Worm (Caenorhabditis elegans) whole organism, L4 larva: Measurements from ENCODE around the gene nspe-5.

Source experiments
- D1046.2 ChIP-seq: fragments of 200-800 bp; sonication (Bioruptor generic); IDR thresholded peaks from 2 replicates; pipeline ENCODE4 v1.3.6; 2022; ENCODE audit warnings: missing genetic modification characterization, missing compliant biosample characterization
- F10B5.3 ChIP-seq: sonication (generic microtip); optimal IDR thresholded peaks from 2 replicates; lab custom pipeline; 2016; ENCODE audit warnings: mild to moderate bottlenecking, missing genetic modification characterization, missing compliant biosample characterization
- F37D6.2 ChIP-seq: sonication (generic microtip); optimal IDR thresholded peaks from 2 replicates; lab custom pipeline; 2016; ENCODE audit warnings: mild to moderate bottlenecking, missing genetic modification characterization, missing compliant biosample characterization
- T20F7.1 ChIP-seq: fragments of 200-800 bp; sonication (Bioruptor generic); optimal IDR thresholded peaks from 2 replicates; lab custom pipeline; 2018; ENCODE audit warnings: mild to moderate bottlenecking, missing genetic modification characterization, missing compliant biosample characterization
- Y48G9A.11 ChIP-seq: fragments of 200-800 bp; sonication (Bioruptor generic); IDR thresholded peaks from 2 replicates; pipeline ENCODE4 v1.3.6; 2022; ENCODE audit warnings: missing genetic modification reagents, missing genetic modification characterization, missing compliant biosample characterization
- Y75B8A.6 ChIP-seq: fragments of 200-800 bp; sonication (Bioruptor generic); IDR thresholded peaks from 2 replicates; pipeline ENCODE4 v1.3.6; 2022; ENCODE audit warnings: missing genetic modification reagents, missing genetic modification characterization, missing compliant biosample characterization
- ZK337.2 ChIP-seq: fragments of 200-800 bp; sonication (Bioruptor generic); IDR thresholded peaks from 2 replicates; pipeline ENCODE4 v1.3.6; 2022; ENCODE audit warnings: missing genetic modification reagents, missing genetic modification characterization, missing compliant biosample characterization
- aha-1 ChIP-seq: fragments of 150-350 bp; peaks from one replicate; lab custom pipeline; 2014; ENCODE audit warnings: missing biosample characterization, missing genetic modification characterization
- ceh-44 ChIP-seq: fragments of 200-800 bp; sonication (Bioruptor generic); IDR thresholded peaks from 2 replicates; pipeline ENCODE4 v1.3.6; 2022; ENCODE audit warnings: missing genetic modification reagents, missing genetic modification characterization, missing compliant biosample characterization
- daf-19 ChIP-seq: fragments of 200-800 bp; sonication (Bioruptor generic); conservative IDR thresholded peaks from 2 replicates; pipeline ENCODE4 v1.3.6; 2022; ENCODE audit warnings: missing genetic modification characterization, missing compliant biosample characterization
- dmd-8 ChIP-seq: fragments of 200-800 bp; sonication (Bioruptor generic); IDR thresholded peaks from 2 replicates; pipeline ENCODE4 v1.3.6; 2022; ENCODE audit warnings: missing genetic modification characterization, missing compliant biosample characterization
- dmd-9 ChIP-seq: fragments of 200-800 bp; sonication (Bioruptor generic); IDR thresholded peaks from 2 replicates; pipeline ENCODE4 v1.3.6; 2022; ENCODE audit warnings: missing genetic modification reagents, missing genetic modification characterization, missing compliant biosample characterization
- egl-43 ChIP-seq: fragments of 200-800 bp; sonication (Bioruptor generic); IDR thresholded peaks from 2 replicates; pipeline ENCODE4 v1.3.6; 2022; ENCODE audit warnings: missing genetic modification reagents, missing genetic modification characterization, missing compliant biosample characterization
- fkh-10 ChIP-seq: fragments of 150-350 bp; optimal IDR thresholded peaks from 2 replicates; lab custom pipeline; 2014; ENCODE audit warnings: missing biosample characterization, missing genetic modification reagents, missing genetic modification characterization
- fos-1 ChIP-seq: fragments of 150-350 bp; optimal IDR thresholded peaks from 2 replicates; lab custom pipeline; 2014; ENCODE audit warnings: missing biosample characterization, missing genetic modification characterization
- gei-8 ChIP-seq: fragments of 200-800 bp; sonication (Bioruptor generic); optimal IDR thresholded peaks from 2 replicates; lab custom pipeline; 2018; ENCODE audit warnings: mild to moderate bottlenecking, missing genetic modification characterization, missing compliant biosample characterization
- hif-1 ChIP-seq, 2 experiments: sonication (generic microtip); optimal IDR thresholded peaks; 2 replicates each; lab custom pipeline; 2016 to 2017; ENCODE audit warnings: missing compliant biosample characterization in 2 of 2, missing genetic modification characterization in 2 of 2, missing genetic modification reagents in 2 of 2, missing genotype in 2 of 2, mild to moderate bottlenecking in 1 of 2
- hmg-1.1 ChIP-seq: fragments of 200-800 bp; sonication (Bioruptor generic); IDR thresholded peaks from 2 replicates; pipeline ENCODE4 v1.3.6; 2022; ENCODE audit warnings: missing genetic modification reagents, missing genetic modification characterization, missing compliant biosample characterization
- jun-1 ChIP-seq: fragments of 150-350 bp; optimal IDR thresholded peaks from 2 replicates; lab custom pipeline; 2014; ENCODE audit warnings: missing biosample characterization, missing genetic modification reagents, missing genetic modification characterization
- lin-1 ChIP-seq: fragments of 200-800 bp; sonication (Bioruptor generic); IDR thresholded peaks from 2 replicates; pipeline ENCODE4 v1.3.6; 2022; ENCODE audit warnings: missing genetic modification reagents, missing genetic modification characterization, missing compliant biosample characterization
- lin-13 ChIP-seq: fragments of 150-350 bp; optimal IDR thresholded peaks from 2 replicates; lab custom pipeline; 2014; ENCODE audit warnings: missing biosample characterization, missing genetic modification reagents, missing genetic modification characterization
- lin-38 ChIP-seq: fragments of 200-800 bp; sonication (Bioruptor generic); IDR thresholded peaks from 2 replicates; pipeline ENCODE4 v1.3.6; 2022; ENCODE audit warnings: missing genetic modification reagents, missing genetic modification characterization, missing compliant biosample characterization
- lin-39 ChIP-seq: fragments of 150-350 bp; optimal IDR thresholded peaks from 2 replicates; lab custom pipeline; 2014; ENCODE audit warnings: missing biosample characterization, missing genetic modification reagents, missing genetic modification characterization
- madf-9 ChIP-seq: fragments of 200-800 bp; sonication (Bioruptor generic); conservative IDR thresholded peaks from 2 replicates; pipeline ENCODE4 v1.3.6; 2022; ENCODE audit warnings: missing genetic modification reagents, missing genetic modification characterization, missing compliant biosample characterization
- mep-1 ChIP-seq: fragments of 150-350 bp; sonication (generic microtip); optimal IDR thresholded peaks from 3 replicates; lab custom pipeline; 2014; ENCODE audit warnings: missing biosample characterization, missing genetic modification characterization
- mes-2 ChIP-seq: sonication (generic microtip); optimal IDR thresholded peaks from 2 replicates; lab custom pipeline; 2016; ENCODE audit warnings: missing genotype, mild to moderate bottlenecking, missing genetic modification characterization, missing compliant biosample characterization; ENCODE audit not compliant: poor library complexity, severe bottlenecking
- nhr-25 ChIP-seq: sonication (generic microtip); optimal IDR thresholded peaks from 2 replicates; lab custom pipeline; 2017; ENCODE audit warnings: missing genetic modification characterization, mild to moderate bottlenecking, missing compliant biosample characterization, antibody characterized with exemption, moderate library complexity, borderline replicate concordance; ENCODE audit not compliant: insufficient read depth
- nhr-48 ChIP-seq: sonication (generic microtip); optimal IDR thresholded peaks from 2 replicates; lab custom pipeline; 2016; ENCODE audit warnings: mild to moderate bottlenecking, missing genetic modification characterization, missing compliant biosample characterization
- nhr-76 ChIP-seq: fragments of 150-350 bp; optimal IDR thresholded peaks from 2 replicates; lab custom pipeline; 2014; ENCODE audit warnings: missing biosample characterization, missing genetic modification characterization
- nhr-77 ChIP-seq: fragments of 150-350 bp; optimal IDR thresholded peaks from 2 replicates; lab custom pipeline; 2014; ENCODE audit warnings: missing biosample characterization, missing genetic modification characterization
- pha-4 ChIP-seq, 2 experiments: fragments of 150-350 bp in 1 of 2; fragments of 200-800 bp in 1 of 2; sonication (Bioruptor generic) in 1 of 2; IDR thresholded peaks in 1 of 2; optimal IDR thresholded peaks in 1 of 2; 2 replicates each; pipeline versions ENCODE4 v1.3.6 to Lab custom; 2014 to 2022; ENCODE audit warnings: missing genetic modification characterization in 2 of 2, missing genetic modification reagents in 2 of 2, missing biosample characterization in 1 of 2, missing compliant biosample characterization in 1 of 2
- pqm-1 ChIP-seq: sonication (generic microtip); optimal IDR thresholded peaks from 2 replicates; lab custom pipeline; 2017; ENCODE audit warnings: missing biosample characterization, missing genetic modification characterization
- rbr-2 ChIP-seq: sonication (generic microtip); optimal IDR thresholded peaks from 2 replicates; lab custom pipeline; 2016; ENCODE audit warnings: missing genotype, missing genetic modification characterization, missing compliant biosample characterization
- set-16 ChIP-seq: fragments of 200-800 bp; sonication (Bioruptor generic); IDR thresholded peaks from 2 replicates; pipeline ENCODE4 v1.3.6; 2022; ENCODE audit warnings: missing genetic modification reagents, missing genetic modification characterization, missing compliant biosample characterization
- tag-97 ChIP-seq: fragments of 200-800 bp; sonication (Bioruptor generic); IDR thresholded peaks from 2 replicates; pipeline ENCODE4 v1.3.6; 2022; ENCODE audit warnings: missing genetic modification characterization, missing compliant biosample characterization
- tra-1 ChIP-seq: fragments of 200-800 bp; sonication (Bioruptor generic); IDR thresholded peaks from 2 replicates; pipeline ENCODE4 v1.3.6; 2022; ENCODE audit warnings: missing genetic modification reagents, missing genetic modification characterization, missing compliant biosample characterization
- unc-62 ChIP-seq, 3 experiments: fragments of 150-350 bp in 1 of 3; sonication (generic microtip); optimal IDR thresholded peaks in 2 of 3; peaks in 1 of 3; 1 replicate in 1 of 3; 2 replicates in 2 of 3; lab custom pipeline; 2014 to 2017; ENCODE audit warnings: missing biosample characterization in 3 of 3, missing genetic modification characterization in 3 of 3, missing genetic modification reagents in 3 of 3, missing genotype in 1 of 3
- zag-1 ChIP-seq: fragments of 150-350 bp; optimal IDR thresholded peaks from 2 replicates; lab custom pipeline; 2014; ENCODE audit warnings: missing biosample characterization, missing genetic modification characterization
- zip-2 ChIP-seq: fragments of 150-350 bp; optimal IDR thresholded peaks from 2 replicates; lab custom pipeline; 2014; ENCODE audit warnings: missing biosample characterization, missing genetic modification characterization

The nspe-5 gene

DNA sequence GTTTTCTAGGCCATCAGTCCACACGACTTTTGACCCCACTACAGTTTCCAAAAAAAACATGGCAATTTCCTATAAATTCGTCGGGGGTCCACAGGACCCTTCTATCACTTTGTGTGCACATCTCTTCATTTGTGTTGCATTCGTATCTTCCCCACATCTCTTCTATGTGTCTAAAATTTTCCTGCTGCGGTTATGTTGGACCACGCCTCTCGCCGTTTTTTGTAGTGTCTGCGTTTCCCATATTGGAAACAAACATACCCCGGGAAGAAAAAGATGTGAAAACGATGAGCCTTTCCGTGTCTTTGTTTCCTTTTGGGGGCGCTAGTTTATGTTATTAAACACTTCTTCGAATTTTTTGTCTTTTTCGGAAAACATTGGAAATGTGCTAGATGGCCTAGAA is 33.3 kb downstream of the nspe-5 start:
- peak; percentile 18 for TF ChIP-seq mep-1
- TF ChIP-seq unc-62 (GFP tag; optimal IDR thresholded peaks at IDR 0.05 in 1 of 2; lab: Kevin White, UChicago): peak in 1 of 2 experiments; percentile 18
- TF ChIP-seq unc-62 (tag; optimal IDR thresholded peaks at IDR 0.05; lab: Kevin White, UChicago): no peak
- TF ChIP-seq zip-2 (tag; lab: Kevin White, UChicago): no peak
- TF ChIP-seq rbr-2 (tag; lab: Kevin White, UChicago): peak; percentile 13

DNA sequence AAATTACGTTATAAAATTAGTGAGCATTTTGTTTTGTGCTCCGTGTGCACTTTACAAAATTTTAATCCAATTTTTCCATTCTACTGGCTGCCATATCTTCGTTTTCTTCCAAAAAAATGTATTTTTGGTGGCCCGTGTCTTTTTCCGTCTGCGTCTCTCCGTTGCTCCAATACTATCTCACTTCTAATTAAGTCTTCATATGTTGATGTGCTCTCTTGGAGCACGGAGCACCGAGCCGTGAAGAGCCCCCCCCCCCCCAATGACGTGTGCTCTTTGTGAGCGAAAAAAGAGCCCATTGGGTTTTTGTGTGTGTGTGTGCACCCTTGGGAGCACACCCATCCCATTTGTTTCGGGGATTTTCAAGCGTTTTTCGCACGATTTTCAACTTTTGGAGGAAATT is 36.4 kb downstream of the nspe-5 start:
- TF ChIP-seq unc-62 (GFP tag; optimal IDR thresholded peaks at IDR 0.05 in 1 of 2; lab: Kevin White, UChicago): no peak
- TF ChIP-seq unc-62 (tag; optimal IDR thresholded peaks at IDR 0.05; lab: Kevin White, UChicago): no peak
- no peak for TF ChIP-seq nhr-48
- TF ChIP-seq set-16: 0 out of 2 replicates have a peak, but pooled peaks have one; percentile 23
- TF ChIP-seq lin-39 (tag; lab: Kevin White, UChicago): no peak
- TF ChIP-seq F37D6.2 (tag; lab: Kevin White, UChicago): peak; percentile 30
- TF ChIP-seq ZK337.2 (GFP tag; lab: Robert Waterston, UW): no peak
- TF ChIP-seq nhr-25 (tag; lab: Kevin White, UChicago): no peak
- TF ChIP-seq hmg-1.1: peak; percentile 63
- no peak for TF ChIP-seq fos-1 (tag; lab: Kevin White, UChicago)
- no peak for TF ChIP-seq tag-97
- no peak for TF ChIP-seq hif-1 (tag; optimal IDR thresholded peaks at IDR 0.05; lab: Kevin White, UChicago)
- TF ChIP-seq D1046.2: 0 out of 2 replicates have a peak, but pooled peaks have one; percentile 5

DNA sequence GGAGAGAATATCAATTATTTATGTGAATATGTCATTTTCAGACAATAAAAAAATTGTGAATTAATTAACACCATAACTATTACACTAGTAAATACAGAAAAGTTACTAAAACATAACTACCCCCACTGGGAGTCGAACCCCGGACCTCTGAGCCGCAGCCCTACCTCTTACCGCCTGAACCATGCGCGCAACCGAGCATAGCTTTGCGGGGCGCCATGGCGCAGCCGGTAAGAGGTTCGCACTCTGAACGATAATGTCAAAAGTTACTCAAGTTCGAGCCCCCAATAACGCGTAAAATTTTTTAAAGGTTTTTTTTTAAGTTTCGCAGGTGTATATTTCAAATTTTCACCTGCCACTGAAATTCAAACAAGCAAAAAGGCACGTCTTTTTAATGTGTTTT is 37.4 kb downstream of the nspe-5 start:
- TF ChIP-seq nhr-76 (tag; lab: Kevin White, UChicago): no peak
- no peak for TF ChIP-seq gei-8 (GFP tag; lab: Kevin White, UChicago)
- TF ChIP-seq lin-13: peak; percentile 24
- TF ChIP-seq fkh-10: no peak
- TF ChIP-seq pha-4 (GFP tag; IDR thresholded peaks at IDR 0.05; lab: Robert Waterston, UW): no peak
- no peak for TF ChIP-seq pha-4 (tag; optimal IDR thresholded peaks at IDR 0.05; lab: Kevin White, UChicago)
- TF ChIP-seq Y75B8A.6: no peak
- peak; percentile 62 for TF ChIP-seq aha-1 (tag; lab: Kevin White, UChicago)
- TF ChIP-seq set-16: peak; percentile 52; the same call in 1 of the 2 replicates
- 0 out of 2 replicates have a peak, but pooled peaks have one; percentile 50 for TF ChIP-seq Y48G9A.11
- TF ChIP-seq zag-1 (tag; lab: Kevin White, UChicago): no peak
- TF ChIP-seq ceh-44: no peak
- TF ChIP-seq zip-2 (tag; lab: Kevin White, UChicago): no peak
- peak; percentile 91 for TF ChIP-seq tra-1 (GFP tag; lab: Robert Waterston, UW)
- TF ChIP-seq F10B5.3 (tag; lab: Kevin White, UChicago): no peak
- 0 out of 2 replicates have a peak, but pooled peaks have one; percentile 24 for TF ChIP-seq madf-9 (GFP tag; lab: Robert Waterston, UW)
- no peak for TF ChIP-seq dmd-8

DNA sequence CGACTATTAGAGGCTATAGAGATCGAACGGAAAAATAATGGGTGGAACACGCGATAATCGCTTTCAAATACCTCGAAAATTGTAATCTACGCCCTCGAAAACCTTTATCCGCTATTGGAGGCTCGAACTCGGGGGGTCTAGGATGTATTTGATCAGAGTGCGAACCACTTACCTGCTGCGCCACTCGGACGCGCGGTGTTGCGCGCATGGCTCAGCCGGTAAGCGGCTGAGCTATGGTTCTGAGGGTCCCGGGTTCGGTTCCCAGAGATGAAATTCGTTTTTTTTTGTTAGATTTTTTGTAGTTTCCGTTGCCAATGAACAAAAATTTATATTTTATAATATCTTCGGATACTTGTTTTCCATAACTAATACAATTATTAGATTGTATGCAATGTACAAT is 39.5 kb downstream of the nspe-5 start:
- TF ChIP-seq daf-19 (GFP tag; lab: Robert Waterston, UW) (no peak), Y48G9A.11 (peak; percentile 67; the same call in 1 of the 2 replicates), mes-2 (tag; lab: Kevin White, UChicago) (peak; percentile 14), egl-43 (0 out of 2 replicates have a peak, but pooled peaks have one; percentile 38), dmd-9 (GFP tag; lab: Robert Waterston, UW) (0 out of 2 replicates have a peak, but pooled peaks have one; percentile 53), lin-13 (peak; percentile 13), tra-1 (GFP tag; lab: Robert Waterston, UW) (peak; percentile 6; the same call in 1 of the 2 replicates), lin-38 (GFP tag; lab: Robert Waterston, UW) (peak; percentile 19; the same call in 1 of the 2 replicates), set-16 (peak; percentile 46; the same call in 1 of the 2 replicates), pqm-1 (tag; lab: Kevin White, UChicago) (no peak), jun-1 (tag; lab: Kevin White, UChicago) (no peak), F10B5.3 (tag; lab: Kevin White, UChicago) (no peak), lin-1 (no peak), nhr-77 (tag; lab: Kevin White, UChicago) (no peak), D1046.2 (0 out of 2 replicates have a peak, but pooled peaks have one; percentile 60), T20F7.1 (GFP tag; lab: Kevin White, UChicago) (no peak), F37D6.2 (tag; lab: Kevin White, UChicago) (no peak)
